Fruit fly (Drosophila melanogaster): ENCODE measurements around the gene pll.
A peak's percentile ranks its signal among the peaks of the same experiment; 100 is the strongest.

pll gene

DNA sequence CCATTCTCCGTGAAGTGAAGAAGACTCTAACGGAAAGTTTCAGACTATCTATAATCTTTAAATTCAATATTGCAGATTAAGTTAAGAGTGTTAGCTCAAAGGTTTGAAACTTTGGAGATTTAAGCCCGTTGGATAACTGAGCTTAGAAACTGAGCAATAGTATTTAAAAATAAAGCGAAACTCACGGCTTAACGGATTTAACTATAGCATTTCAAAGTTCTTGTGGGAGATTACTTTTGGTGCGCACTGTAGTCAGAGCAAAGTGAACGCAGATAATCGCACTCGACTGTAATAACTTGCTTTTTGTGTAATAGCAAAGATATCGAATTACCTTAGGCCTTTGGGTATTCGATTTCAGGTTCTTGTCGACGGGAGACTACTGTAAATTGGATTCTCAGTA, 29.3 kb upstream of the pll start, which contains the start of gene mrt (continued):
- TF ChIP-seq dac (GFP tag; optimal IDR thresholded peaks at IDR 0.05) (no peak), CG6854 (GFP tag; optimal IDR thresholded peaks at IDR 0.05) (no peak), lz (GFP tag; optimal IDR thresholded peaks at IDR 0.05) (peak; percentile 52), achi (GFP tag; optimal IDR thresholded peaks at IDR 0.05) (peak; percentile 50), CG32006 (GFP tag; optimal IDR thresholded peaks at IDR 0.05) (peak; percentile 76), ss (GFP tag; optimal IDR thresholded peaks at IDR 0.05) (no peak), salr (GFP tag; optimal IDR thresholded peaks at IDR 0.05) (peak; percentile 15 to 71), CG8632 (GFP tag; optimal IDR thresholded peaks at IDR 0.05) (peak; percentile 37), fkh (GFP tag; optimal IDR thresholded peaks at IDR 0.05) (no peak), Met (GFP tag; optimal IDR thresholded peaks at IDR 0.05) (peak; percentile 48), CG6808 (GFP tag; optimal IDR thresholded peaks at IDR 0.05) (peak; percentile 39), Hr39 (GFP tag; optimal IDR thresholded peaks at IDR 0.05) (peak; percentile 65), CG10631 (GFP tag; optimal IDR thresholded peaks at IDR 0.05) (peak; percentile 54), Blimp-1 (GFP tag; optimal IDR thresholded peaks at IDR 0.05) (peak; percentile 5), CG34406 (GFP tag; optimal IDR thresholded peaks at IDR 0.05) (peak; percentile 14), svp (GFP tag) (peak; percentile 71), CG3032 (tag; optimal IDR thresholded peaks at IDR 0.05) (peak; percentile 60), Eip75B (GFP tag; optimal IDR thresholded peaks at IDR 0.05) (peak; percentile 55), CG16779 (tag; optimal IDR thresholded peaks at IDR 0.05) (no peak), CG6792 (GFP tag; optimal IDR thresholded peaks at IDR 0.05) (peak; percentile 50), Gug (GFP tag; IDR thresholded peaks at IDR 0.05) (peak; percentile 36; the same call in 1 of the 2 replicates), CG3919 (GFP tag; optimal IDR thresholded peaks at IDR 0.05) (peak; percentile 40), CG31627 (GFP tag; optimal IDR thresholded peaks at IDR 0.05) (peak; percentile 67), Sox102F (GFP tag; optimal IDR thresholded peaks at IDR 0.05) (peak; percentile 53), CG8119 (GFP tag; IDR thresholded peaks at IDR 0.05) (peak; percentile 61; the same call in 2 of the 3 replicates), CG11294 (GFP tag; IDR thresholded peaks at IDR 0.05) (peak; percentile 26; the same call in 1 of the 2 replicates)

DNA sequence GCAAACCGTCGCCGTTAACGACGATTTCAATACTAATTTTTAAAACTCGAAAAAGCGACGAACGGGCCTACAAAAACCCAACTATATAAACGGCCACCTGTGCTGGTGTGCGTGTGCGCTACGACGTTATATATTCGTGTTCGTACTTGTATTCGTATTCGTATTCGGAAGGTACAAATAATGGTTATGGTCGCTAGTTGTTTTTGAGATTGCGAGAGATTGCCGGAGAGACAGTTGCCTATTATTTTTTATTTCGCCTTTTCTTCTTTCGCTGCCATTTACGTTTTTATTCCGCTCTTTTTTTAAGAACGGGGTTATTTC, 28.8 kb upstream of the pll start:
- TF ChIP-seq CG34406 (GFP tag; optimal IDR thresholded peaks at IDR 0.05) = no peak
- no peak for TF ChIP-seq Gug (GFP tag; IDR thresholded peaks at IDR 0.05)
- TF ChIP-seq acj6 (GFP tag; optimal IDR thresholded peaks at IDR 0.05) = no peak
- TF ChIP-seq dsx (GFP tag; optimal IDR thresholded peaks at IDR 0.05; ENCODE audit: poor library complexity, severe bottlenecking) = no peak
- no peak for TF ChIP-seq fd85E (GFP tag; optimal IDR thresholded peaks at IDR 0.05)
- no peak for TF ChIP-seq CG8119 (GFP tag; IDR thresholded peaks at IDR 0.05)
- TF ChIP-seq Ets21C (GFP tag; optimal IDR thresholded peaks at IDR 0.05) = no peak
- no peak for TF ChIP-seq CG3032 (tag; optimal IDR thresholded peaks at IDR 0.05)
- TF ChIP-seq fd59A (GFP tag; optimal IDR thresholded peaks at IDR 0.05) = no peak
- TF ChIP-seq lz (GFP tag; optimal IDR thresholded peaks at IDR 0.05) = no peak
- TF ChIP-seq CG31627 (GFP tag; optimal IDR thresholded peaks at IDR 0.05) = no peak
- TF ChIP-seq CG6854 (GFP tag; optimal IDR thresholded peaks at IDR 0.05) = no peak
- TF ChIP-seq Hr38 (GFP tag; optimal IDR thresholded peaks at IDR 0.05) = no peak
- no peak for TF ChIP-seq Sox14 (GFP tag; optimal IDR thresholded peaks at IDR 0.05)
- no peak for TF ChIP-seq vri (GFP tag; optimal IDR thresholded peaks at IDR 0.05)
- TF ChIP-seq Sox102F (GFP tag; optimal IDR thresholded peaks at IDR 0.05) = no peak
- no peak for TF ChIP-seq CG9139 (GFP tag; optimal IDR thresholded peaks at IDR 0.05)
- no peak for TF ChIP-seq salr (GFP tag; optimal IDR thresholded peaks at IDR 0.05)

DNA sequence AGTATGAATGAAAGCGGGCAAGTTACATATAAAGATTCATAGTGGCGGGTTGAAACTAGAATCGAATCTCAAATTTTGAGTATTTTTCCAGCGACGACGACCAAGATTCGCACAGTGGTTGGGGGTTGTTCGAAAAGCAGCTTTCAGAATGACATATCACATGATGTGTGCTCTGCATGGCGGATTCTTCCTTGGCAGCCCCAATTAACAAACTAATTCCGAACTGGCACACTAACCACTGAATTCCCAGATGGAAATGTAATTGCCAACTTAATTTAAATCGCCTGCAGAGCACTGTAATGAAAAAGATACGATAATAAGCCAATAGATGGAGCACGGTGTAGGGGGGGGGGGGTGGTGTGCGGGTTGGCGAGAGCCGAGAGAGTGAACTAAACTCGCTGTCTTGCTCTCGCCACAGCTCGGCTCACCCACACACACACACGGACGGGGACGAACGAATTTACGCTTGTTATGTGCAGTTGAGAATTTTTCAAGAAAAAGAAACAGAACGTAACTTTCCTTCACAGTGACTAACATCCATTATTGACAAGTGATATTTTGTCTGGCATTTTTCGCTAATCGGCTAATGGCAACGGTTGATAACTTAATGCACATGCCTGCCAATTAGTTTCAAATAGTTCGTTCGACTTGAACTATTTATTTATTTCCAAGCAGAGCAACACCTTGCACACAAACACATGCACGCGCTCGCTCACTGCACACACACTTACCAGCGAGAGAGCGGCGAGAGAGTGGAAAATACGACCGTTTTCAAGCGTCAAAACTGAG, 28.2 kb upstream of the pll start:
- TF ChIP-seq CG1621 (tag; optimal IDR thresholded peaks at IDR 0.05) (peak; percentile 99), Eip93F (GFP tag; optimal IDR thresholded peaks at IDR 0.05) (peak; percentile 53), Eip75B (GFP tag; optimal IDR thresholded peaks at IDR 0.05) (peak; percentile 97), CG3032 (tag; optimal IDR thresholded peaks at IDR 0.05) (peak; percentile 92), Smox (GFP tag; optimal IDR thresholded peaks at IDR 0.05) (peak; percentile 97), fd59A (GFP tag; optimal IDR thresholded peaks at IDR 0.05) (peak; percentile 96), CG7368 (GFP tag; optimal IDR thresholded peaks at IDR 0.05) (peak; percentile 98), topi (GFP tag; optimal IDR thresholded peaks at IDR 0.05) (peak; percentile 98), Sox15 (GFP tag; optimal IDR thresholded peaks at IDR 0.05) (peak; percentile 97), CG11902 (GFP tag; optimal IDR thresholded peaks at IDR 0.05) (peak; percentile 96), CG10631 (GFP tag; optimal IDR thresholded peaks at IDR 0.05) (peak; percentile 97), Gug (GFP tag; IDR thresholded peaks at IDR 0.05) (peak; percentile 96), Blimp-1 (GFP tag; optimal IDR thresholded peaks at IDR 0.05) (peak; percentile 79), CG11762 (GFP tag; optimal IDR thresholded peaks at IDR 0.05; ENCODE audit: insufficient read depth) (peak; percentile 94), svp (GFP tag) (peak; percentile 98), cyc (GFP tag; optimal IDR thresholded peaks at IDR 0.05) (peak; percentile 97), ss (GFP tag; optimal IDR thresholded peaks at IDR 0.05) (peak; percentile 89 to 94), CG8119 (GFP tag; IDR thresholded peaks at IDR 0.05) (peak; percentile 98), achi (GFP tag; optimal IDR thresholded peaks at IDR 0.05) (peak; percentile 97), esn (GFP tag; optimal IDR thresholded peaks at IDR 0.05) (peak; percentile 98), acj6 (GFP tag; optimal IDR thresholded peaks at IDR 0.05) (peak; percentile 97), CG16779 (tag; optimal IDR thresholded peaks at IDR 0.05) (peak; percentile 96)

All from whole organism, prepupa.